Fruit fly (Drosophila melanogaster) whole organism, adult: Measurements from ENCODE around the gene CG11696.

Experiments used
- CG14711 ChIP-seq: fragments of 200-800 bp; sonication (Bioruptor generic); optimal IDR thresholded peaks from 2 replicates; lab custom pipeline; 2018; ENCODE audit warnings: missing biosample characterization, mild to moderate bottlenecking, missing genetic modification characterization, moderate library complexity
- CG33017 ChIP-seq: fragments of 200-800 bp; sonication (Bioruptor generic); optimal IDR thresholded peaks from 2 replicates; lab custom pipeline; 2018; ENCODE audit warnings: missing biosample characterization, mild to moderate bottlenecking, missing genetic modification characterization, moderate library complexity
- CG5204 ChIP-seq: fragments of 200-800 bp; sonication (Bioruptor generic); optimal IDR thresholded peaks from 2 replicates; lab custom pipeline; 2016; ENCODE audit warnings: missing biosample characterization, missing genetic modification characterization
- CG7045 ChIP-seq: fragments of 200-800 bp; sonication (Bioruptor generic); optimal IDR thresholded peaks from 2 replicates; lab custom pipeline; 2017; ENCODE audit warnings: missing biosample characterization, mild to moderate bottlenecking, missing genetic modification characterization
- Clk ChIP-seq: fragments of 200-800 bp; sonication (Bioruptor generic); optimal IDR thresholded peaks from 2 replicates; lab custom pipeline; 2017; ENCODE audit warnings: missing biosample characterization, missing genetic modification characterization
- Crg-1 ChIP-seq: fragments of 200-800 bp; sonication (Bioruptor generic); optimal IDR thresholded peaks from 2 replicates; lab custom pipeline; 2016; ENCODE audit warnings: missing biosample characterization, missing genetic modification characterization
- Hr96 ChIP-seq: fragments of 200-800 bp; sonication (Bioruptor generic); optimal IDR thresholded peaks from 2 replicates; lab custom pipeline; 2016; ENCODE audit warnings: missing biosample characterization, missing genetic modification characterization
- cic ChIP-seq: fragments of 200-800 bp; sonication (Bioruptor generic); optimal IDR thresholded peaks from 2 replicates; lab custom pipeline; 2017; ENCODE audit warnings: missing biosample characterization, mild to moderate bottlenecking, missing genetic modification characterization, moderate library complexity
- cnc ChIP-seq, 2 experiments: fragments of >200 bp; optimal IDR thresholded peaks; 2 replicates each; lab custom pipeline; 2017
- kay ChIP-seq: fragments of 200-800 bp; sonication (Bioruptor generic); peaks from one replicate; lab custom pipeline; 2016; ENCODE audit warnings: missing biosample characterization, missing genetic modification characterization, borderline replicate concordance
- ovo ChIP-seq: fragments of 200-800 bp; sonication (Bioruptor generic); optimal IDR thresholded peaks from 2 replicates; lab custom pipeline; 2016; ENCODE audit warnings: missing biosample characterization, missing genetic modification characterization
- tj ChIP-seq: fragments of 200-800 bp; sonication (Bioruptor generic); optimal IDR thresholded peaks from 3 replicates; lab custom pipeline; 2017; ENCODE audit warnings: missing biosample characterization, mild to moderate bottlenecking, missing genetic modification characterization, moderate library complexity

- TF ChIP-seq CG14711 = no peak
- no peak for TF ChIP-seq ovo (GFP tag; lab: Kevin White, UChicago)
- TF ChIP-seq Clk = no peak
- TF ChIP-seq CG5204 (GFP tag; lab: Kevin White, UChicago) = no peak
- no peak for TF ChIP-seq cnc (optimal IDR thresholded peaks at IDR 0.05; lab: Kevin White, UChicago)
- no peak for TF ChIP-seq CG7045 (GFP tag; lab: Kevin White, UChicago)
- TF ChIP-seq tj (GFP tag; lab: Kevin White, UChicago) = no peak
- TF ChIP-seq Hr96 = no peak
- no peak for TF ChIP-seq Crg-1 (GFP tag; lab: Kevin White, UChicago)
- no peak for TF ChIP-seq CG33017 (tag; lab: Kevin White, UChicago)
- no peak for TF ChIP-seq cic (GFP tag; lab: Kevin White, UChicago)
- TF ChIP-seq kay (GFP tag; lab: Kevin White, UChicago) = no peak
These were observed 49.6 kb upstream of the CG11696 start for dm6 chrX:11523921-11524320.
